Fruit fly (Drosophila melanogaster): ENCODE results near the gene wat.

The wat gene

DNA sequence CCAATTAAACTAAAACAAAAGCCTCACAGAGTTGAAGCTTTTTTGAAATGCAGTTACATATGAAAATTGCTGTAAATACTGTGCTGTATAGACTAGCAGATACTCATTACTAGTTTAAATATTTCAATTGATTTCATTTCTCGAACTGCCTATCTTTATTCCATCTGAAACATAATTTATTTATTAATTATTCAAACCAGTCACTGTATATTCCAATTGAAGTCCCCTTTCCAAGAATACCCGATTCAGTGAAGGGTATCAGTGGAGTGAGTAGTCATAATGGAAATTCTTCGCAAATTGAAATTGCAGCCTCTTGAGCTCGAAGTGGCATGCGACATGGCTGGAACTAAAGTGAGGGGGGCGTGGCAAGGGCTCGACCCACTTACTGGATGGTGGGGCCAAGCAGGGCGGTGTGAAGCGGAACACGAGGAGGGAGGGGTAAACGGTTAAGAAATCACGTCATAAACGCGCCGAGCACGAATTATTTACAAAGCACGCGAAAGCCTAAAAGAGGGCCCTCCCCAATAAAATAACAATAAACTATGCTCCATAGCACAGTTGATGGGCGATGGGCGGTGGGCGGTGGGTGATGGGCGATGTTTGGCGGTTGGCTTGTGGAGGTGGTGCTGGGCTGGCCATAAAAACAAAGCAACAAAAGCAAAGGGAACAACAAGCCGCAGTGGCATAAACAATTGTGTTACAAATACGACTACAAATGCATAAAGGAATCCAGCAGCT lies 15.2 kb downstream of the wat start (continued):
- TF ChIP-seq Aef1 (GFP tag; IDR thresholded peaks at IDR 0.05), result peak; percentile 57
- peak; percentile 58 for TF ChIP-seq crol (GFP tag; IDR thresholded peaks at IDR 0.05)
- TF ChIP-seq Deaf1 (tag; optimal IDR thresholded peaks at IDR 0.05), result no peak
- TF ChIP-seq lmd (GFP tag; IDR thresholded peaks at IDR 0.05), result peak; percentile 53; the same call in 1 of the 2 replicates
- TF ChIP-seq CG4424 (GFP tag; optimal IDR thresholded peaks at IDR 0.05), result peak; percentile 38
- 0 out of 2 replicates have a peak, but pooled peaks have one; percentile 19 for TF ChIP-seq CG32772 (GFP tag; IDR thresholded peaks at IDR 0.05)
- TF ChIP-seq eve (GFP tag; optimal IDR thresholded peaks at IDR 0.05), result no peak
- TF ChIP-seq CG17361 (GFP tag; IDR thresholded peaks at IDR 0.05), result peak; percentile 57; the same call in 2 of the 3 replicates
- peak; percentile 55 for TF ChIP-seq lab (GFP tag; optimal IDR thresholded peaks at IDR 0.05)
- no peak for TF ChIP-seq CG17802 (tag; optimal IDR thresholded peaks at IDR 0.05)
- peak; percentile 69 for TF ChIP-seq row (GFP tag; IDR thresholded peaks at IDR 0.05)
- TF ChIP-seq CG15514 (GFP tag; optimal IDR thresholded peaks at IDR 0.05), result peak; percentile 14
- TF ChIP-seq Xrp1 (GFP tag; IDR thresholded peaks at IDR 0.05), result peak; percentile 57
- TF ChIP-seq Nf-YA (GFP tag; IDR thresholded peaks at IDR 0.05), result 0 out of 2 replicates have a peak, but pooled peaks have one; percentile 29
- TF ChIP-seq CG6683 (GFP tag; optimal IDR thresholded peaks at IDR 0.05), result no peak
- peak; percentile 5 for TF ChIP-seq CG3281 (GFP tag; optimal IDR thresholded peaks at IDR 0.05)
- TF ChIP-seq dpn (GFP tag; optimal IDR thresholded peaks at IDR 0.05), result peak in 1 of 2 experiments; percentile 47
- peak; percentile 56; the same call in 1 of the 2 replicates for TF ChIP-seq CG10366 (GFP tag; IDR thresholded peaks at IDR 0.05)
- peak; percentile 12 for TF ChIP-seq mam (GFP tag; optimal IDR thresholded peaks at IDR 0.05)
- no peak for TF ChIP-seq pho (GFP tag; optimal IDR thresholded peaks at IDR 0.05)
- TF ChIP-seq sd (tag; optimal IDR thresholded peaks at IDR 0.05), result peak; percentile 43
- no peak for TF ChIP-seq CG30431 (GFP tag; optimal IDR thresholded peaks at IDR 0.05)
- TF ChIP-seq kah (GFP tag; optimal IDR thresholded peaks at IDR 0.05), result no peak
- TF ChIP-seq zfh1 (GFP tag; IDR thresholded peaks at IDR 0.05), result 0 out of 3 replicates have a peak, but pooled peaks have one; percentile 32
- no peak for TF ChIP-seq CHES-1-like (GFP tag; optimal IDR thresholded peaks at IDR 0.05)
- peak; percentile 37 for TF ChIP-seq bab2 (GFP tag; optimal IDR thresholded peaks at IDR 0.05)
- no peak for TF ChIP-seq Six4 (GFP tag; optimal IDR thresholded peaks at IDR 0.05)
- peak; percentile 24 for TF ChIP-seq Fer1 (GFP tag; optimal IDR thresholded peaks at IDR 0.05)
- TF ChIP-seq Gug (GFP tag; IDR thresholded peaks at IDR 0.05), result peak; percentile 25; the same call in 1 of the 4 replicates
- TF ChIP-seq MBD-R2 (GFP tag; IDR thresholded peaks at IDR 0.05), result no peak
- TF ChIP-seq p53 (GFP tag; optimal IDR thresholded peaks at IDR 0.05), result no peak
- TF ChIP-seq CG7357 (GFP tag; IDR thresholded peaks at IDR 0.05), result peak; percentile 22; the same call in 1 of the 3 replicates
- peak; percentile 58 for TF ChIP-seq CG7839 (tag; optimal IDR thresholded peaks at IDR 0.05)
- TF ChIP-seq YL-1 (GFP tag; optimal IDR thresholded peaks at IDR 0.05), result no peak
- peak; percentile 22 for TF ChIP-seq HHEX (GFP tag; optimal IDR thresholded peaks at IDR 0.05)
- peak; percentile 57 for TF ChIP-seq Ptx1 (GFP tag; IDR thresholded peaks at IDR 0.05)
- TF ChIP-seq ranshi (GFP tag; IDR thresholded peaks at IDR 0.05), result peak; percentile 46; the same call in 1 of the 2 replicates
- TF ChIP-seq CoRest (tag; optimal IDR thresholded peaks at IDR 0.05), result peak; percentile 38
- TF ChIP-seq NfI (GFP tag; optimal IDR thresholded peaks at IDR 0.05), result peak; percentile 10
- TF ChIP-seq Chrac-16 (GFP tag; optimal IDR thresholded peaks at IDR 0.05), result peak; percentile 5
- no peak for TF ChIP-seq pan (optimal IDR thresholded peaks at IDR 0.05)
- TF ChIP-seq pan (GFP tag; optimal IDR thresholded peaks at IDR 0.05 in 1 of 2, IDR thresholded peaks at IDR 0.05 in 1 of 2), result peak in 1 of 2 experiments; percentile 73
- TF ChIP-seq Sox102F (GFP tag; optimal IDR thresholded peaks at IDR 0.05), result peak; percentile 70
- TF ChIP-seq CG10543 (GFP tag; optimal IDR thresholded peaks at IDR 0.05), result peak; percentile 28
- TF ChIP-seq gem (tag; optimal IDR thresholded peaks at IDR 0.05), result peak; percentile 73
- no peak for TF ChIP-seq ab (GFP tag; optimal IDR thresholded peaks at IDR 0.05)
- peak; percentile 17 for TF ChIP-seq cato (GFP tag; optimal IDR thresholded peaks at IDR 0.05; ENCODE audit: borderline replicate concordance)
- peak; percentile 66 for TF ChIP-seq dmrt99B (tag; optimal IDR thresholded peaks at IDR 0.05)
- peak in 1 of 2 experiments; percentile 57 for TF ChIP-seq Hr51 (GFP tag; optimal IDR thresholded peaks at IDR 0.05)

Data from whole organism, embryonic.